Fruit fly (Drosophila melanogaster): ENCODE results near the gene CG46316.
A peak's percentile ranks its signal among the peaks of the same experiment; 100 is the strongest.

The CG46316 gene

DNA sequence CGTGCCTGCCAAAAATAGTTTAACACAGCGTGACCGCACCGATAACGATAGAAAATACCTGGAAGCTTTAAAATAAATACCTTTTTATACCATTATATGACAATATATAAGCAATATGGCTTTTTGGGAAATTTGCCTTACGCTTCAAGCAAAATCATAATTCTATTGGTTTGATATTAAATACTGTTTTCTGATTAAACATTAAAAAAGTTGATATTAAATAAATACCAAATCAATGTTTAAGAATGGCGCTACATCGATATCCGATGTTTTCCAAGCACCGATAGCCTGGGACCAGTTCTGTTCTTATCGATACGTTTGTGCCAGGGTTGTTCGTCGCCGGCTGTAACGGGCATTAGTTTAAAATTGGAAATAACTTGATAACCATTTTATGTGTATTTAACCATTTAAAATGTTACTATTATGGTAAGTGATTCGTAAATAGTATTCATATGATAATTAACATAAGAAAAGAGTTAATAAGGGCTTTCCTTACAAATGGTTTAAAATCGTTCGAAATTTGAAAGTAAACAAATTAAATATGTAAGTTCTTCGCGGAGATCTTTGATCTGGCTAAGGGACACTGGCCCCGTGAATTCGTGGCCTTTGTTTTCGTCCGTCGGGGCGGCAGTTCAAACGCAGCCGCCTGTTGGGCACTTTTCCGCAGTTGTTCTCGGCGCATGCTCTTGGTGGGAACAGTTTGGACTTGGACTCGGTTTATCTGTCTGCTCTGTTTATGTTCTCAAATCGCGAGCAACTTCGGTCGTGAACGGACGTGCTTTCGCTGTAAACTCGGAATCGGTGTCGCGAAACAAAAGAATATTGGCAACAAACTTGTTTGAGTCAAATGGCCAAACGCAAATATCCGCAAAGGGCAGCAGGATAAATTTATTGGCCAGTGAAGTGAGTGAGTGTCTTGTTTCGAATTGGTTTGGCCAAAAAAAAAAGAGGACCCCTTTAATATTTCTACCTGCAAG is 7.0 kb downstream of the CG46316 start, which contains the start of the genes CG13630 and tok:
Gene CG13630, minus strand, starts transcription at position 51 of the 977 bp plus-strand sequence.
Gene tok, plus strand, starts transcription at position 384 of the 977 bp plus-strand sequence.
- TF ChIP-seq ovo (GFP tag; optimal IDR thresholded peaks at IDR 0.05) (no peak), CG5204 (GFP tag; optimal IDR thresholded peaks at IDR 0.05) (no peak), Mnt (GFP tag; optimal IDR thresholded peaks at IDR 0.05) (no peak), Hr96 (GFP tag; optimal IDR thresholded peaks at IDR 0.05) (no peak), CG12768 (GFP tag; optimal IDR thresholded peaks at IDR 0.05) (no peak), toe (GFP tag; optimal IDR thresholded peaks at IDR 0.05) (no peak), bab1 (GFP tag; optimal IDR thresholded peaks at IDR 0.05) (no peak), pad (GFP tag; optimal IDR thresholded peaks at IDR 0.05) (no peak), CG7101 (tag; optimal IDR thresholded peaks at IDR 0.05) (no peak), CG1620 (GFP tag; optimal IDR thresholded peaks at IDR 0.05) (no peak), CG11617 (GFP tag; optimal IDR thresholded peaks at IDR 0.05) (no peak), Clk (GFP tag; optimal IDR thresholded peaks at IDR 0.05) (no peak), cic (GFP tag; optimal IDR thresholded peaks at IDR 0.05) (no peak), Crg-1 (GFP tag; optimal IDR thresholded peaks at IDR 0.05) (no peak), kay (GFP tag; ENCODE audit: borderline replicate concordance) (no peak), tj (GFP tag; optimal IDR thresholded peaks at IDR 0.05) (no peak), CG7045 (GFP tag; optimal IDR thresholded peaks at IDR 0.05) (no peak), cnc (optimal IDR thresholded peaks at IDR 0.05) (no peak), CG33017 (tag; optimal IDR thresholded peaks at IDR 0.05) (no peak)

DNA sequence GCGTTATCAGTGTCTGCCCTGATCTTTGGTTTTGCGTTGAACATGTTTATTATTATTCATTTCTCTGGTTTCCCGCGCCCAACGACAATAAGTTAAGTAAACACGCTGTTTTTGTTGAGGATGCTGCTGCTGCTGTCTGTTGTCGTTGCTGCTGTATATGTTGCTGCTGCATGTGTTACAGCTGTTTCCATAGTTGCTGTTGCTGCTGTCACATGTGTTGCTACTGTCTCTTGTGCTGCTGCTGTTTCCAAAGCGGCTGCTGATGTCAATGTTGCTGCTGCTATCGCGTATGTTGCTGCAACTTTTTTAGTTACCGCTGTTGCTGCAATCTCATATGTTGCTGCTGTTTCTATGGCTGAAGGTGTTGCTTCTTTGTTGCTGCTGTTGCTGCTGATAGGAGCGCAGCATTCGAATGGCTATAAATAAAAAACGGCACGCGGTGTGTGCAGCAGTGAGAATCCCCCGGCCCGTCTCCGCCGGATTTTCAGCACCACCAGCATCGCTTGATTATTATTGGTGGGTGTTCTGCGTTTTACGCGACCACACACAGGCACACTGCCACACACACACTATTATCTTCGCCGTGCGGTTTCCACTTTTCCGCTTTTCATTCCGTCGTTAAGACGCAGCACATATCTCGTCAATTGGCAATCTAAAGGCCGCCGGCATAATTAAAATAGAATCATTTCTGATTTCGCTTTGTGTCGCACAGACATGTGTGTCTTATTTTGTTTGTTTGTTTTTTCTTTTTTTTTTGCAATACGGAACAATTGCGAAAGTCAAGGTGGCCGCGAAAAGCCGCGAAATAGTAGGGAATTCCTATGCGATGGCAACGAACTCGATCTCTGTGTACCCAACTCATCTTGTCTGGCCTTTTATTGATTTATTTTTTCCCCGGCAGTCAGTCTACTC is 8.1 kb downstream of the CG46316 start:
- no peak for TF ChIP-seq Crg-1 (GFP tag; optimal IDR thresholded peaks at IDR 0.05)
- TF ChIP-seq CG7045 (GFP tag; optimal IDR thresholded peaks at IDR 0.05) = no peak
- TF ChIP-seq ovo (GFP tag; optimal IDR thresholded peaks at IDR 0.05) = no peak
- TF ChIP-seq kay (GFP tag; ENCODE audit: borderline replicate concordance) = no peak
- no peak for TF ChIP-seq CG12768 (GFP tag; optimal IDR thresholded peaks at IDR 0.05)
- TF ChIP-seq toe (GFP tag; optimal IDR thresholded peaks at IDR 0.05) = no peak
- no peak for TF ChIP-seq pad (GFP tag; optimal IDR thresholded peaks at IDR 0.05)
- TF ChIP-seq tj (GFP tag; optimal IDR thresholded peaks at IDR 0.05) = no peak
- TF ChIP-seq CG1620 (GFP tag; optimal IDR thresholded peaks at IDR 0.05) = no peak
- no peak for TF ChIP-seq CG33017 (tag; optimal IDR thresholded peaks at IDR 0.05)
- TF ChIP-seq CG11617 (GFP tag; optimal IDR thresholded peaks at IDR 0.05) = no peak
- TF ChIP-seq cic (GFP tag; optimal IDR thresholded peaks at IDR 0.05) = no peak
- no peak for TF ChIP-seq Mnt (GFP tag; optimal IDR thresholded peaks at IDR 0.05)
- TF ChIP-seq CG7101 (tag; optimal IDR thresholded peaks at IDR 0.05) = no peak
- TF ChIP-seq Clk (GFP tag; optimal IDR thresholded peaks at IDR 0.05) = no peak
- TF ChIP-seq CG14711 (tag; optimal IDR thresholded peaks at IDR 0.05) = no peak
- no peak for TF ChIP-seq Hr96 (GFP tag; optimal IDR thresholded peaks at IDR 0.05)
- no peak for TF ChIP-seq CG5204 (GFP tag; optimal IDR thresholded peaks at IDR 0.05)

DNA sequence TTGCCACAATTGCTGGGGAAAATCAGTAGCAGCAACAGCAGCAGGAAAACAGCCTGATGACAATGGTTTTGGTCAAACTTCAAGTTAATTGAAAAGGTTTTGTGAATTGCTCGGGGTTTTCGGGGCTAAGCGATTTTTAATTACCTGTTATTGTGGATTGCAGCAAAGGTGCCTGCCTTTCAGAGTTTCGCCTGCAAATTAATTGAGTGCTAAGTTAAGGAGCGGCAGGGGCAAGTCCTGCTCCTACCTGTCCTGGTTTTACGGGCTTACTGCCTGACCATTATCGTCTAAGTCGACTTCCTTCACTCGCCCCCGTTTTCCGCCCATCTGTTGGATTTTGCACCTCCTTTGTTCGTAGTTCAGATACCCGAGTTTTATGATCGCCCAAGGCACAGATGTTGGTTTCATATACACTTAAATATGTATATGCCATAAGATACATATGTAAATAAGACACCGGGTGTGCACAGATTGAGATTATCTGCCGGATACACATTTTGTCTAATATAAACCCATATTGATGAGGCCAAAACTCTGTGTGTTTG is 13.8 kb downstream of the CG46316 start:
- TF ChIP-seq cic (GFP tag; optimal IDR thresholded peaks at IDR 0.05) (no peak), Mnt (GFP tag; optimal IDR thresholded peaks at IDR 0.05) (no peak), ovo (GFP tag; optimal IDR thresholded peaks at IDR 0.05) (no peak), CG5204 (GFP tag; optimal IDR thresholded peaks at IDR 0.05) (no peak), CG11617 (GFP tag; optimal IDR thresholded peaks at IDR 0.05) (no peak), Crg-1 (GFP tag; optimal IDR thresholded peaks at IDR 0.05) (no peak), bab1 (GFP tag; optimal IDR thresholded peaks at IDR 0.05) (no peak), Hr96 (GFP tag; optimal IDR thresholded peaks at IDR 0.05) (no peak), pad (GFP tag; optimal IDR thresholded peaks at IDR 0.05) (no peak), toe (GFP tag; optimal IDR thresholded peaks at IDR 0.05) (no peak), CG33017 (tag; optimal IDR thresholded peaks at IDR 0.05) (no peak)

DNA sequence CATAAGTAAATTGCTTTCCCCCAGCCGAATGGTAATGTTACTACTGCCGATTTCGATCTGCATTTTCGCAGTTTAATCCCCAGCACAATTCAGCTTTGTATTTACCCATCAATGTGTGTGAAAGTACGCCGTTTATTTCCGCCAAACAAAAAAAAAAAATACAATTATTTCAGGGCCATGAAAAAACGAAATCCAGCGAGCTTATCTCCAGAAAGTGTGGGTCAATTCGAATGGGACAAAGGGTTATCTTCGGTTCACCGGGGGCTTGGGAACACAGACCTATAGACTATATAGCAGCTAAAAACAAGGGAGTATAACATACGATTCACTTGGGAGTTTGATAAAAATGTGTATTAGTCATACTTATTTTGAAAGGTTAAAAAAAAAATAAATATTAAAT is 14.5 kb downstream of the CG46316 start:
- TF ChIP-seq CG7045 (GFP tag; optimal IDR thresholded peaks at IDR 0.05) (no peak), Hr96 (GFP tag; optimal IDR thresholded peaks at IDR 0.05) (no peak), CG14711 (tag; optimal IDR thresholded peaks at IDR 0.05) (no peak), cic (GFP tag; optimal IDR thresholded peaks at IDR 0.05) (peak; percentile 8), CG5204 (GFP tag; optimal IDR thresholded peaks at IDR 0.05) (no peak)

All from whole organism, adult.